Fruit fly (Drosophila melanogaster) whole organism, pupa: Measurements from ENCODE around the gene nrv2.

Source experiments
- CG10348 ChIP-seq: fragments of 200-800 bp; sonication (Bioruptor generic); IDR thresholded peaks from 2 replicates; pipeline ENCODE4 v1.3.6; 2022; ENCODE audit warnings: missing biosample characterization, missing genetic modification characterization
- CG12605 ChIP-seq: fragments of 200-800 bp; sonication (Bioruptor generic); IDR thresholded peaks from 2 replicates; pipeline ENCODE4 v1.3.6; 2022; ENCODE audit warnings: missing biosample characterization, missing genetic modification characterization
- CG13204 ChIP-seq: fragments of 200-800 bp; sonication (Bioruptor generic); optimal IDR thresholded peaks from 2 replicates; lab custom pipeline; 2018; ENCODE audit warnings: missing biosample characterization, mild to moderate bottlenecking, missing genetic modification characterization, moderate library complexity
- CG15710 ChIP-seq: fragments of 200-800 bp; sonication (Bioruptor generic); optimal IDR thresholded peaks from 2 replicates; lab custom pipeline; 2018; ENCODE audit warnings: missing biosample characterization, mild to moderate bottlenecking, missing genetic modification characterization, moderate library complexity
- CG32121 ChIP-seq: fragments of 200-800 bp; sonication (Bioruptor generic); IDR thresholded peaks from 2 replicates; pipeline ENCODE4 v1.3.6; 2022; ENCODE audit warnings: missing biosample characterization, missing genetic modification characterization
- CG4496 ChIP-seq: fragments of 200-800 bp; sonication (Bioruptor generic); IDR thresholded peaks from 3 replicates; pipeline ENCODE4 v1.3.6; 2022; ENCODE audit warnings: missing biosample characterization, missing genetic modification characterization
- CG8159 ChIP-seq: fragments of 200-800 bp; sonication (Bioruptor generic); optimal IDR thresholded peaks from 3 replicates; lab custom pipeline; 2018; ENCODE audit warnings: missing biosample characterization, mild to moderate bottlenecking, missing genetic modification characterization, moderate library complexity
- CG8301 ChIP-seq: fragments of 200-800 bp; sonication (Bioruptor generic); optimal IDR thresholded peaks from 2 replicates; lab custom pipeline; 2018; ENCODE audit warnings: missing biosample characterization, mild to moderate bottlenecking, missing genetic modification characterization
- CG9948 ChIP-seq: fragments of 200-800 bp; sonication (Bioruptor generic); optimal IDR thresholded peaks from 2 replicates; lab custom pipeline; 2018; ENCODE audit warnings: missing biosample characterization, mild to moderate bottlenecking, missing genetic modification characterization, moderate library complexity
- D1 ChIP-seq: fragments of 200-800 bp; sonication (Bioruptor generic); optimal IDR thresholded peaks from 2 replicates; lab custom pipeline; 2018; ENCODE audit warnings: missing biosample characterization, mild to moderate bottlenecking, missing genetic modification characterization, moderate library complexity
- EcR ChIP-seq: fragments of 200-800 bp; sonication (Bioruptor generic); optimal IDR thresholded peaks from 3 replicates; lab custom pipeline; 2019; ENCODE audit warnings: missing biosample characterization, missing genetic modification characterization, mild to moderate bottlenecking, moderate library complexity, missing genetic modification reagents
- fd96Ca ChIP-seq: fragments of 200-800 bp; sonication (Bioruptor generic); IDR thresholded peaks from 3 replicates; pipeline ENCODE4 v1.3.6; 2022; ENCODE audit warnings: missing biosample characterization, missing genetic modification characterization
- gl ChIP-seq: fragments of 200-800 bp; sonication (Bioruptor generic); optimal IDR thresholded peaks from 2 replicates; lab custom pipeline; 2018; ENCODE audit warnings: missing biosample characterization, mild to moderate bottlenecking, missing genetic modification characterization

DNA sequence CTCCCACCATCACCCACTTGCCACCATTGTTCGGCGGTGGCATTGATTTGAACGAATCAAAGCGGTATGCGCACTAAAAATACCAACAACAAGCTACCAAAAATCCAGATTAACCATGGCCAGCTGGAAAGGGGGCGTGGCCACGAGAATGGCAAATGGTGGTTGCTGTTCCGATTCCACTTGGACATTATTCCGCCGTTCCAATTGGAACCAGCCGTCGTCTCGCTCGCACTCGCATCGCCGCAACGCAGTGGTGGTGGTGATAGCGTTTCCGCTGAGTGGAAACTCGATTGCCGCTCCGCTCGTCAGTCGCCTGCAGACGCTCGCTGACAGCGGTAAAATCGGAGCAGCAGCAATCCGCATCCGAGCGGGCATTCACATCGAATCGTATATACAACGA lies 23.0 kb upstream of the nrv2 start, which contains the start of gene sens-2:
- peak; percentile 9 for TF ChIP-seq CG13204 (GFP tag; lab: Kevin White, UChicago)
- no peak for TF ChIP-seq EcR (GFP tag; lab: Kevin White, UChicago)
- no peak for TF ChIP-seq gl (tag; lab: Kevin White, UChicago)
- peak; percentile 33; the same call in 1 of the 3 replicates for TF ChIP-seq CG4496 (GFP tag; lab: Robert Waterston, UW)
- TF ChIP-seq CG10348 (GFP tag; lab: Robert Waterston, UW): no peak
- no peak for TF ChIP-seq CG8301
- no peak for TF ChIP-seq CG12605 (GFP tag; lab: Robert Waterston, UW)
- no peak for TF ChIP-seq fd96Ca (GFP tag; lab: Robert Waterston, UW)
- no peak for TF ChIP-seq CG15710 (tag; lab: Kevin White, UChicago)
- TF ChIP-seq CG32121 (GFP tag; lab: Robert Waterston, UW): no peak
- no peak for TF ChIP-seq CG8159
- no peak for TF ChIP-seq CG9948 (tag; lab: Kevin White, UChicago)
- TF ChIP-seq D1 (tag; lab: Kevin White, UChicago): no peak
